Fruit fly (Drosophila melanogaster): ENCODE results near the gene CG14050.

Gene CG14050

dm6 chrX:2296230-2297044, 29.6 kb downstream of the CG14050 start (continued):
- TF ChIP-seq Hmr (GFP tag; optimal IDR thresholded peaks at IDR 0.05): peak; percentile 96
- TF ChIP-seq CG10979 (tag; optimal IDR thresholded peaks at IDR 0.05): peak; percentile 96
- peak; percentile 93 for TF ChIP-seq CG3281 (GFP tag; optimal IDR thresholded peaks at IDR 0.05)
- TF ChIP-seq CG10366 (GFP tag; IDR thresholded peaks at IDR 0.05): peak; percentile 58
- peak; percentile 77 for TF ChIP-seq slou (GFP tag; optimal IDR thresholded peaks at IDR 0.05)
- peak; percentile 76 for TF ChIP-seq CG31388 (GFP tag; optimal IDR thresholded peaks at IDR 0.05)
- no peak; the same call in 1 of the 2 replicates for TF ChIP-seq nerfin-2 (GFP tag; IDR thresholded peaks at IDR 0.05; ENCODE audit: partially characterized antibody)
- peak; percentile 72 for TF ChIP-seq CG14014 (GFP tag; IDR thresholded peaks at IDR 0.05)
- no peak for TF ChIP-seq yki (optimal IDR thresholded peaks at IDR 0.05)
- TF ChIP-seq scrt (GFP tag; optimal IDR thresholded peaks at IDR 0.05): peak; percentile 83
- TF ChIP-seq ems (GFP tag; optimal IDR thresholded peaks at IDR 0.05): peak; percentile 94
- no peak for TF ChIP-seq Dll (GFP tag; IDR thresholded peaks at IDR 0.05; ENCODE audit: partially characterized antibody)
- TF ChIP-seq danr (GFP tag; IDR thresholded peaks at IDR 0.05): peak; percentile 76
- TF ChIP-seq CG15073 (GFP tag; optimal IDR thresholded peaks at IDR 0.05): peak; percentile 42
- TF ChIP-seq unc-4 (GFP tag; IDR thresholded peaks at IDR 0.05; ENCODE audit: partially characterized antibody): no peak
- peak; percentile 84 for TF ChIP-seq Nf-YC (tag; optimal IDR thresholded peaks at IDR 0.05)
- TF ChIP-seq tgo (GFP tag; IDR thresholded peaks at IDR 0.05): peak; percentile 83
- TF ChIP-seq wek (GFP tag; optimal IDR thresholded peaks at IDR 0.05): peak; percentile 73
- TF ChIP-seq Asciz (GFP tag; optimal IDR thresholded peaks at IDR 0.05): peak; percentile 85
- peak; percentile 89 for TF ChIP-seq disco-r (GFP tag; optimal IDR thresholded peaks at IDR 0.05)
- TF ChIP-seq Usf (GFP tag; optimal IDR thresholded peaks at IDR 0.05): peak; percentile 94
- TF ChIP-seq CG11695 (GFP tag; IDR thresholded peaks at IDR 0.05): peak; percentile 87
- TF ChIP-seq nom (GFP tag; optimal IDR thresholded peaks at IDR 0.05): peak; percentile 82
- TF ChIP-seq nerfin-1 (tag; optimal IDR thresholded peaks at IDR 0.05): peak; percentile 93
- TF ChIP-seq bsh (GFP tag; optimal IDR thresholded peaks at IDR 0.05): peak; percentile 90 to 91
- TF ChIP-seq Ets97D (GFP tag; optimal IDR thresholded peaks at IDR 0.05): peak; percentile 49
- no peak for TF ChIP-seq gfzf (GFP tag; optimal IDR thresholded peaks at IDR 0.05)
- peak; percentile 89 for TF ChIP-seq eyg (GFP tag; optimal IDR thresholded peaks at IDR 0.05)
- peak; percentile 84 for TF ChIP-seq Hmx (GFP tag; optimal IDR thresholded peaks at IDR 0.05)
- TF ChIP-seq Hand (GFP tag; optimal IDR thresholded peaks at IDR 0.05): peak; percentile 92
- peak; percentile 59 for TF ChIP-seq Adf1 (GFP tag; IDR thresholded peaks at IDR 0.05)
- TF ChIP-seq CG30020 (tag; optimal IDR thresholded peaks at IDR 0.05): peak; percentile 78
- peak; percentile 88 for TF ChIP-seq btn (GFP tag; optimal IDR thresholded peaks at IDR 0.05)
- TF ChIP-seq Hr78 (GFP tag; optimal IDR thresholded peaks at IDR 0.05): peak in 1 of 2 experiments; percentile 87
- TF ChIP-seq CG6689 (GFP tag; IDR thresholded peaks at IDR 0.05): peak; percentile 88
- peak; percentile 94 for TF ChIP-seq Fer1 (GFP tag; optimal IDR thresholded peaks at IDR 0.05)
- peak; percentile 89 for TF ChIP-seq NC2α (GFP tag; optimal IDR thresholded peaks at IDR 0.05)
- no peak for TF ChIP-seq peb (GFP tag; IDR thresholded peaks at IDR 0.05)
- TF ChIP-seq CG8924 (tag; optimal IDR thresholded peaks at IDR 0.05): peak; percentile 96
- TF ChIP-seq Awh (GFP tag; IDR thresholded peaks at IDR 0.05): peak; percentile 61; the same call in 1 of the 2 replicates
- peak; percentile 87 for TF ChIP-seq CG17359 (tag; optimal IDR thresholded peaks at IDR 0.05)
- TF ChIP-seq CG1647 (GFP tag; optimal IDR thresholded peaks at IDR 0.05): peak; percentile 85
- peak; percentile 97 for TF ChIP-seq Oli (tag; optimal IDR thresholded peaks at IDR 0.05)
- peak; percentile 72 for TF ChIP-seq CG17328 (GFP tag; IDR thresholded peaks at IDR 0.05)
- TF ChIP-seq ttk (GFP tag; IDR thresholded peaks at IDR 0.05): peak; percentile 64
- peak; percentile 91 for TF ChIP-seq Hr3 (GFP tag; optimal IDR thresholded peaks at IDR 0.05)
- peak; percentile 91 for TF ChIP-seq CG12942 (GFP tag; optimal IDR thresholded peaks at IDR 0.05)
- TF ChIP-seq CG10267 (tag; optimal IDR thresholded peaks at IDR 0.05): peak; percentile 87
- peak; percentile 77 for TF ChIP-seq CG32532 (GFP tag; IDR thresholded peaks at IDR 0.05)
